Worm (Caenorhabditis elegans) whole organism, young adult: ENCODE measurements around the gene Y37E11AL.12.

Experiments
- F10E7.11 ChIP-seq: sonication (generic microtip); optimal IDR thresholded peaks from 2 replicates; lab custom pipeline; 2017; ENCODE audit warnings: mild to moderate bottlenecking, missing genetic modification characterization, moderate library complexity, missing compliant biosample characterization
- F57A8.1 ChIP-seq: fragments of 200-800 bp; sonication (Bioruptor generic); optimal IDR thresholded peaks from 2 replicates; lab custom pipeline; 2018; ENCODE audit warnings: mild to moderate bottlenecking, missing genetic modification characterization, moderate library complexity, missing compliant biosample characterization
- Y53F4B.3 ChIP-seq: fragments of 200-800 bp; sonication (Bioruptor generic); IDR thresholded peaks from 2 replicates; pipeline ENCODE4 v1.3.6; 2022; ENCODE audit warnings: missing genetic modification reagents, missing genetic modification characterization, missing compliant biosample characterization
- aptf-2 ChIP-seq: fragments of 200-800 bp; sonication (Bioruptor generic); conservative IDR thresholded peaks from 2 replicates; pipeline ENCODE4 v1.3.6; 2022; ENCODE audit warnings: missing genetic modification reagents, missing genetic modification characterization, missing compliant biosample characterization
- ccch-3 ChIP-seq: fragments of 200-800 bp; sonication (Bioruptor generic); optimal IDR thresholded peaks from 2 replicates; lab custom pipeline; 2018; ENCODE audit warnings: mild to moderate bottlenecking, missing genetic modification characterization, missing compliant biosample characterization
- cebp-1 ChIP-seq, 2 experiments: fragments of 200-800 bp in 1 of 2; sonication (Bioruptor generic) in 1 of 2; sonication (generic microtip) in 1 of 2; IDR thresholded peaks in 1 of 2; optimal IDR thresholded peaks in 1 of 2; 2 replicates each; pipeline versions ENCODE4 v1.3.6 to Lab custom; 2017 to 2022; ENCODE audit warnings: missing compliant biosample characterization in 2 of 2, missing genetic modification characterization in 2 of 2, mild to moderate bottlenecking in 1 of 2, missing genetic modification reagents in 1 of 2, moderate library complexity in 1 of 2
- madf-6 ChIP-seq: fragments of 200-800 bp; sonication (Bioruptor generic); IDR thresholded peaks from 2 replicates; pipeline ENCODE4 v1.3.6; 2022; ENCODE audit warnings: missing genetic modification reagents, missing genetic modification characterization, missing compliant biosample characterization
- pha-4 ChIP-seq: fragments of 150-350 bp; sonication (generic microtip); optimal IDR thresholded peaks from 2 replicates; lab custom pipeline; 2014; ENCODE audit warnings: missing biosample characterization, missing genetic modification reagents, missing genetic modification characterization
- snpc-4 ChIP-seq, 5 experiments: fragments of 150-350 bp in 1 of 5; sonication (generic microtip) in 4 of 5; optimal IDR thresholded peaks; 2 replicates each; lab custom pipeline; 2014 to 2018; ENCODE audit warnings: missing genetic modification characterization in 5 of 5, missing biosample characterization in 3 of 5, antibody characterized with exemption in 2 of 5, mild to moderate bottlenecking in 2 of 5, missing compliant biosample characterization in 2 of 5, missing genotype in 2 of 5, moderate library complexity in 2 of 5, missing genetic modification reagents in 1 of 5
- unc-62 ChIP-seq: fragments of 150-350 bp; optimal IDR thresholded peaks from 2 replicates; lab custom pipeline; 2014; ENCODE audit warnings: missing biosample characterization, missing genetic modification reagents, missing genetic modification characterization
- ztf-25 ChIP-seq: fragments of 200-800 bp; sonication (Bioruptor generic); IDR thresholded peaks from 2 replicates; pipeline ENCODE4 v1.3.6; 2022; ENCODE audit warnings: missing genetic modification reagents, missing genetic modification characterization, missing compliant biosample characterization

DNA sequence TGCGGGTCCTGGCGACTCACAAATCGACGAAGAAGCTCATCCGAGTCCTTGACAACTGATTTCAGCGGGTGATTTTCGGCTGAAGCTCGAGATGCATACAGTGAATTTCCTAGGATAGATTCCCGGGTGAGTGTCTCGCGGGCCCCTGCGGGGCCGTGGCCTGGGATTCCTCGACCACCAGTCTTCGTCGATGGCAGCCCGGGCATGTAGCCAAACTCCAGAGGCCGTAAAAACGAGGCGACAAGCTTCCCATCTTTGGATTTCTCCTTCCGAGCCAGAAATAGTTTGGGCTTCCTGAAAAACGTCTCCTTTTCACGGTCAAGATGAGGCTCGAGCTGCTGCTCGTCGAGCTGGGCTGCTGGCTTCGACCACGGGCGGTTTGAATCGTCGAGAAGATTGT, 13.7 kb downstream of the Y37E11AL.12 start:
- TF ChIP-seq cebp-1 (GFP tag; IDR thresholded peaks at IDR 0.05; lab: Robert Waterston, UW) (no peak), cebp-1 (tag; optimal IDR thresholded peaks at IDR 0.05; lab: Kevin White, UChicago) (no peak), ccch-3 (GFP tag; lab: Kevin White, UChicago) (no peak), Y53F4B.3 (GFP tag; lab: Robert Waterston, UW) (no peak), unc-62 (no peak), pha-4 (no peak), snpc-4 (GFP tag; optimal IDR thresholded peaks at IDR 0.05; lab: Kevin White, UChicago) (no peak), snpc-4 (tag; optimal IDR thresholded peaks at IDR 0.05; lab: Kevin White, UChicago) (no peak), madf-6 (no peak), F10E7.11 (tag; lab: Kevin White, UChicago) (no peak), aptf-2 (GFP tag; lab: Robert Waterston, UW) (no peak), ztf-25 (no peak), F57A8.1 (no peak)
